Worm (Caenorhabditis elegans) whole organism, L4/young adult: ENCODE results near the gene sre-15.

Source experiments
- W03F9.2 ChIP-seq: fragments of 150-350 bp; optimal IDR thresholded peaks from 2 replicates; lab custom pipeline; 2014; ENCODE audit warnings: missing biosample characterization, missing genetic modification characterization
- dao-5 ChIP-seq: sonication (generic microtip); optimal IDR thresholded peaks from 2 replicates; lab custom pipeline; 2016; ENCODE audit warnings: missing genotype, missing genetic modification characterization, moderate library complexity, missing compliant biosample characterization
- him-1 ChIP-seq: sonication (generic microtip); optimal IDR thresholded peaks from 2 replicates; lab custom pipeline; 2016; ENCODE audit warnings: missing genotype, missing genetic modification reagents, missing genetic modification characterization, missing compliant biosample characterization

ce11 chrIV:12252579-12252978, 8.0 kb upstream of the sre-15 start, which contains the start of gene dnj-26:
- no peak for TF ChIP-seq dao-5 (tag; lab: Kevin White, UChicago)
- TF ChIP-seq him-1 (tag; lab: Kevin White, UChicago) = no peak
- TF ChIP-seq W03F9.2 (tag; lab: Kevin White, UChicago) = no peak
